Worm (Caenorhabditis elegans): ENCODE data around the gene H37A05.2.
A peak's percentile ranks its signal among the peaks of the same experiment; 100 is the strongest.

DNA sequence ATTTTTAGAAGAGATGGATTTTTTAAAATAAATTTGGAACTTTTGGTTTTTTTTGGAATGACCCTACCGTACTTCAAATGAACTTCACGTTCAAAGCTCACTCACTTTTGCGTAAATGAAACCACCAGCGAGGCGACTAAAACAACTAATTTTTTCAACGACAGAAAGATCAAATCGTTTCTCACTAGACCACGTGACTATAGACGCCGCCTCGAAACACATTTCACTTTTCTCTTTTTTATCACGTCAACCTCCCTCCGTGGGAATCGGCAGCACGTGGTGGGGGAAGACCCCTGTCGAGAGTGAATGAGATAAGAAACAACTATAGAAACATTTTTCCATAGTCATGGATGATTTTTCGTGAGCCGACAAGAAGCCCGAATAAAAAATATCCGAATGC is 23.2 kb upstream of the H37A05.2 start:
- no peak for TF ChIP-seq ztf-11 (tag; optimal IDR thresholded peaks at IDR 0.05)
- no peak for TF ChIP-seq alr-1 (tag; optimal IDR thresholded peaks at IDR 0.05)
- TF ChIP-seq gmeb-1 (tag; optimal IDR thresholded peaks at IDR 0.05), result peak; percentile 65
- TF ChIP-seq ceh-82 (tag; optimal IDR thresholded peaks at IDR 0.05), result no peak
- TF ChIP-seq ama-1 (optimal IDR thresholded peaks at IDR 0.05), result peak; percentile 48
- no peak for TF ChIP-seq zag-1 (tag; optimal IDR thresholded peaks at IDR 0.05)
- TF ChIP-seq ceh-16 (tag; optimal IDR thresholded peaks at IDR 0.05), result peak; percentile 3
- peak; percentile 65 for TF ChIP-seq C34F6.9 (tag; optimal IDR thresholded peaks at IDR 0.05)
